Fruit fly (Drosophila melanogaster) whole organism, larva: ENCODE data around the gene EMC6.
A peak's percentile ranks its signal among the peaks of the same experiment; 100 is the strongest.

Experiments
- noc ChIP-seq: fragments of 200-800 bp; sonication (Bioruptor generic); optimal IDR thresholded peaks from 3 replicates; lab custom pipeline; 2019; ENCODE audit warnings: missing biosample characterization, mild to moderate bottlenecking, missing genetic modification characterization, moderate library complexity

EMC6 gene

dm6 chr3R:25024895-25025557 lies at the start of gene EMC6, which contains the start of gene Hr96:
Gene EMC6, minus strand, starts transcription at chr3R:25025017.
Gene Hr96, plus strand, starts transcription at chr3R:25025235.
- peak; percentile 91 for TF ChIP-seq noc

dm6 chr3R:25074558-25074964 lies 49.7 kb upstream of the EMC6 start, which contains the start of the genes shams and CG11920:
Gene shams, minus strand, starts transcription at chr3R:25074607.
Gene CG11920, plus strand, starts transcription at chr3R:25074877.
- no peak for TF ChIP-seq noc

- no peak for TF ChIP-seq noc
These were observed 46.1 kb upstream of the EMC6 start, which contains the start of gene CG11836 for dm6 chr3R:25070871-25071270. Gene CG11836, plus strand, starts transcription at chr3R:25071126.

- no peak for TF ChIP-seq noc
These were observed 44.8 kb upstream of the EMC6 start, which contains the start of the genes Stt3B and CG11839 for dm6 chr3R:25069569-25069968. Gene Stt3B, minus strand, starts transcription at chr3R:25069637. Gene CG11839, plus strand, starts transcription at chr3R:25069927.

dm6 chr3R:25066856-25067255 lies 42.0 kb upstream of the EMC6 start:
- TF ChIP-seq noc: no peak

- no peak for TF ChIP-seq noc
These were observed 40.4 kb upstream of the EMC6 start, which contains the start of the genes veli and PQBP1 for dm6 chr3R:25064907-25065841. Gene veli, minus strand, starts transcription at chr3R:25065591. Gene PQBP1, plus strand, starts transcription at chr3R:25065791.

- TF ChIP-seq noc: no peak
These were observed 35.6 kb upstream of the EMC6 start for dm6 chr3R:25060462-25060861.

dm6 chr3R:25056488-25057157 lies 31.8 kb upstream of the EMC6 start:
- no peak for TF ChIP-seq noc

- TF ChIP-seq noc: no peak
These were observed 31.2 kb upstream of the EMC6 start, which contains the start of the genes CG31111 and stac for dm6 chr3R:25056016-25056415. Gene CG31111, minus strand, starts transcription at chr3R:25056177. Gene stac, plus strand, starts transcription at chr3R:25056286.

- peak; percentile 20 for TF ChIP-seq noc
These were observed 29.8 kb upstream of the EMC6 start, which contains the start of gene CG31109 for dm6 chr3R:25054451-25055188. Gene CG31109, minus strand, starts transcription at chr3R:25054653.

dm6 chr3R:25051441-25052097 lies 26.8 kb upstream of the EMC6 start:
- TF ChIP-seq noc: peak; percentile 46

dm6 chr3R:25050649-25051048 lies 25.8 kb upstream of the EMC6 start:
- no peak for TF ChIP-seq noc

dm6 chr3R:25049742-25050517 lies 25.1 kb upstream of the EMC6 start:
- peak; percentile 58 for TF ChIP-seq noc

- no peak for TF ChIP-seq noc
These were observed 24.5 kb upstream of the EMC6 start, which contains the start of gene CG11791 for dm6 chr3R:25049383-25049741. Gene CG11791, plus strand, starts transcription at chr3R:25049616.
